Fruit fly (Drosophila melanogaster) whole organism, embryonic: ENCODE results near the gene CG42726.

Experiments used
- Asciz ChIP-seq: fragments of 200-800 bp; sonication (Bioruptor generic); optimal IDR thresholded peaks from 2 replicates; lab custom pipeline; 2017; ENCODE audit warnings: missing biosample characterization, mild to moderate bottlenecking, missing genetic modification characterization, missing genetic modification reagents
- Bdp1 ChIP-seq: fragments of 200-800 bp; sonication (Bioruptor generic); optimal IDR thresholded peaks from 3 replicates; lab custom pipeline; 2016; ENCODE audit warnings: missing biosample characterization, missing genetic modification characterization
- CG12155 ChIP-seq: fragments of 200-800 bp; sonication (Bioruptor generic); optimal IDR thresholded peaks from 3 replicates; lab custom pipeline; 2016; ENCODE audit warnings: missing biosample characterization, missing genetic modification characterization
- CG12391 ChIP-seq: fragments of 200-800 bp; sonication (Bioruptor generic); optimal IDR thresholded peaks from 3 replicates; lab custom pipeline; 2018; ENCODE audit warnings: missing biosample characterization, mild to moderate bottlenecking, missing genetic modification characterization, moderate library complexity
- CG12769 ChIP-seq: fragments of 200-800 bp; sonication (Bioruptor generic); optimal IDR thresholded peaks from 2 replicates; lab custom pipeline; 2019; ENCODE audit warnings: missing biosample characterization, mild to moderate bottlenecking, missing genetic modification characterization, moderate library complexity
- CG13424 ChIP-seq: fragments of 200-800 bp; sonication (Bioruptor generic); optimal IDR thresholded peaks from 2 replicates; lab custom pipeline; 2019; ENCODE audit warnings: missing biosample characterization, mild to moderate bottlenecking, missing genetic modification characterization, moderate library complexity
- CG13624 ChIP-seq: fragments of 200-800 bp; sonication (Bioruptor generic); optimal IDR thresholded peaks from 2 replicates; lab custom pipeline; 2016; ENCODE audit warnings: missing biosample characterization, missing genetic modification characterization
- CG14014 ChIP-seq: fragments of 200-800 bp; sonication (Bioruptor generic); IDR thresholded peaks from 2 replicates; pipeline ENCODE4 v1.3.6; 2022; ENCODE audit warnings: missing biosample characterization, missing genetic modification characterization
- CG15696 ChIP-seq: fragments of 200-800 bp; sonication (Bioruptor generic); optimal IDR thresholded peaks from 2 replicates; lab custom pipeline; 2019; ENCODE audit warnings: missing biosample characterization, mild to moderate bottlenecking, missing genetic modification characterization, moderate library complexity
- CG16815 ChIP-seq: fragments of 200-800 bp; sonication (Bioruptor generic); optimal IDR thresholded peaks from 3 replicates; lab custom pipeline; 2017; ENCODE audit warnings: missing biosample characterization, mild to moderate bottlenecking, missing genetic modification characterization
- CG17359 ChIP-seq: fragments of 200-800 bp; sonication (Bioruptor generic); optimal IDR thresholded peaks from 3 replicates; lab custom pipeline; 2018; ENCODE audit warnings: missing biosample characterization, mild to moderate bottlenecking, missing genetic modification characterization, moderate library complexity
- CG17612 ChIP-seq: fragments of 200-800 bp; sonication (Bioruptor generic); IDR thresholded peaks from 2 replicates; pipeline ENCODE4 v1.3.6; 2022; ENCODE audit warnings: missing biosample characterization, missing genetic modification characterization
- CG17829 ChIP-seq: fragments of 200-800 bp; optimal IDR thresholded peaks from 2 replicates; lab custom pipeline; 2019; ENCODE audit warnings: missing biosample characterization, mild to moderate bottlenecking, missing genetic modification characterization, moderate library complexity
- CG2678 ChIP-seq: fragments of 200-800 bp; sonication (Bioruptor generic); optimal IDR thresholded peaks from 3 replicates; lab custom pipeline; 2019; ENCODE audit warnings: missing biosample characterization, mild to moderate bottlenecking, missing genetic modification characterization, moderate library complexity
- CG3281 ChIP-seq: fragments of 200-800 bp; sonication (Bioruptor generic); optimal IDR thresholded peaks from 3 replicates; lab custom pipeline; 2017; ENCODE audit warnings: missing biosample characterization, mild to moderate bottlenecking, missing genetic modification characterization
- CG4424 ChIP-seq: fragments of 200-800 bp; sonication (Bioruptor generic); optimal IDR thresholded peaks from 3 replicates; lab custom pipeline; 2016; ENCODE audit warnings: missing biosample characterization, missing genetic modification characterization
- CG4617 ChIP-seq: fragments of 200-800 bp; sonication (Bioruptor generic); optimal IDR thresholded peaks from 3 replicates; lab custom pipeline; 2016; ENCODE audit warnings: missing biosample characterization, missing genetic modification characterization, borderline replicate concordance
- CG4730 ChIP-seq: fragments of 200-800 bp; sonication (Bioruptor generic); IDR thresholded peaks from 2 replicates; pipeline ENCODE4 v1.3.6; 2022; ENCODE audit warnings: missing biosample characterization, missing genetic modification characterization
- CG6175 ChIP-seq: fragments of 200-800 bp; sonication (Bioruptor generic); IDR thresholded peaks from 3 replicates; pipeline ENCODE4 v1.3.6; 2022; ENCODE audit warnings: missing biosample characterization, missing genetic modification characterization
- CG6854 ChIP-seq: fragments of 200-800 bp; sonication (Bioruptor generic); optimal IDR thresholded peaks from 3 replicates; lab custom pipeline; 2017; ENCODE audit warnings: missing biosample characterization, mild to moderate bottlenecking, missing genetic modification characterization
- CG7556 ChIP-seq: fragments of 200-800 bp; sonication (Bioruptor generic); optimal IDR thresholded peaks from 2 replicates; lab custom pipeline; 2017; ENCODE audit warnings: missing biosample characterization, mild to moderate bottlenecking, missing genetic modification characterization
- Dfd ChIP-seq, 2 experiments: fragments of >200 bp; optimal IDR thresholded peaks; 2 replicates each; lab custom pipeline; 2017; ENCODE audit warnings: missing biosample characterization in 2 of 2, missing genetic modification characterization in 2 of 2
- Dip3 ChIP-seq: fragments of 200-800 bp; sonication (Bioruptor generic); optimal IDR thresholded peaks from 3 replicates; lab custom pipeline; 2016; ENCODE audit warnings: missing biosample characterization, missing genetic modification characterization
- Dref ChIP-seq: fragments of 200-800 bp; sonication (Bioruptor generic); IDR thresholded peaks from 2 replicates; pipeline ENCODE4 v1.3.6; 2022; ENCODE audit warnings: missing biosample characterization, missing genetic modification characterization
- Drgx ChIP-seq: fragments of 200-800 bp; sonication (Bioruptor generic); IDR thresholded peaks from 2 replicates; pipeline ENCODE4 v1.3.6; 2022; ENCODE audit warnings: missing biosample characterization, missing genetic modification characterization
- Fer3 ChIP-seq: fragments of 200-800 bp; sonication (Bioruptor generic); optimal IDR thresholded peaks from 2 replicates; lab custom pipeline; 2018; ENCODE audit warnings: missing biosample characterization, mild to moderate bottlenecking, missing genetic modification characterization, moderate library complexity
- HmgZ ChIP-seq: fragments of 200-800 bp; sonication (Bioruptor generic); optimal IDR thresholded peaks from 2 replicates; lab custom pipeline; 2018; ENCODE audit warnings: missing biosample characterization, mild to moderate bottlenecking, missing genetic modification characterization
- Mrtf ChIP-seq: fragments of 200-800 bp; sonication (Bioruptor generic); IDR thresholded peaks from 3 replicates; pipeline ENCODE4 v1.3.6; 2022; ENCODE audit warnings: missing biosample characterization, missing genetic modification characterization
- Nf-YA ChIP-seq: fragments of 200-800 bp; sonication (Bioruptor generic); IDR thresholded peaks from 2 replicates; pipeline ENCODE4 v1.3.6; 2022; ENCODE audit warnings: missing biosample characterization, missing genetic modification characterization
- Oaz ChIP-seq: fragments of 200-800 bp; sonication (Bioruptor generic); IDR thresholded peaks from 2 replicates; pipeline ENCODE4 v1.3.6; 2022; ENCODE audit warnings: missing biosample characterization, missing genetic modification characterization
- Six4 ChIP-seq: fragments of 200-800 bp; sonication (Bioruptor generic); optimal IDR thresholded peaks from 2 replicates; lab custom pipeline; 2016; ENCODE audit warnings: missing biosample characterization, missing genetic modification characterization
- Ssrp ChIP-seq: fragments of 200-800 bp; sonication (Bioruptor generic); optimal IDR thresholded peaks from 2 replicates; lab custom pipeline; 2018; ENCODE audit warnings: missing biosample characterization, mild to moderate bottlenecking, missing genetic modification characterization, moderate library complexity
- YL-1 ChIP-seq: fragments of 200-800 bp; sonication (Bioruptor generic); optimal IDR thresholded peaks from 3 replicates; lab custom pipeline; 2017; ENCODE audit warnings: missing biosample characterization, mild to moderate bottlenecking, missing genetic modification characterization
- ara ChIP-seq: fragments of 200-800 bp; sonication (Bioruptor generic); IDR thresholded peaks from 2 replicates; pipeline ENCODE4 v1.3.6; 2022; ENCODE audit warnings: missing biosample characterization, missing genetic modification characterization
- caup ChIP-seq: fragments of 200-800 bp; sonication (Bioruptor generic); optimal IDR thresholded peaks from 3 replicates; lab custom pipeline; 2017; ENCODE audit warnings: missing biosample characterization, mild to moderate bottlenecking, missing genetic modification characterization, moderate library complexity; ENCODE audit not compliant: severe bottlenecking
- chn ChIP-seq: fragments of 200-800 bp; sonication (Bioruptor generic); optimal IDR thresholded peaks from 2 replicates; lab custom pipeline; 2016; ENCODE audit warnings: missing biosample characterization, missing genetic modification characterization
- crc ChIP-seq: fragments of 200-800 bp; sonication (Bioruptor generic); optimal IDR thresholded peaks from 2 replicates; lab custom pipeline; 2016; ENCODE audit warnings: missing biosample characterization, missing genetic modification characterization
- crp ChIP-seq, 2 experiments: fragments of 200-800 bp; sonication (Bioruptor generic); optimal IDR thresholded peaks; 2 replicates in 1 of 2; 3 replicates in 1 of 2; lab custom pipeline; 2017; ENCODE audit warnings: missing biosample characterization in 2 of 2, missing genetic modification characterization in 2 of 2, mild to moderate bottlenecking in 1 of 2, moderate library complexity in 1 of 2
- dati ChIP-seq: fragments of 200-800 bp; sonication (Bioruptor generic); IDR thresholded peaks from 2 replicates; pipeline ENCODE4 v1.3.6; 2022; ENCODE audit warnings: missing biosample characterization, missing genetic modification characterization
- hkb ChIP-seq, 2 experiments: fragments of 200-800 bp in 1 of 2; fragments of >200 bp in 1 of 2; sonication (Bioruptor generic) in 1 of 2; IDR thresholded peaks in 1 of 2; optimal IDR thresholded peaks in 1 of 2; 2 replicates each; pipeline versions ENCODE4 v1.3.6 to Lab custom; 2017 to 2022; ENCODE audit warnings: missing biosample characterization in 1 of 2, missing genetic modification characterization in 1 of 2
- kni ChIP-seq: fragments of 200-800 bp; sonication (Bioruptor generic); optimal IDR thresholded peaks from 3 replicates; lab custom pipeline; 2017; ENCODE audit warnings: mild to moderate bottlenecking, missing biosample characterization, missing genetic modification reagents, missing genetic modification characterization
- lmd ChIP-seq: fragments of 200-800 bp; sonication (Bioruptor generic); IDR thresholded peaks from 2 replicates; pipeline ENCODE4 v1.3.6; 2022; ENCODE audit warnings: missing biosample characterization, missing genetic modification characterization
- ranshi ChIP-seq: fragments of 200-800 bp; sonication (Bioruptor generic); IDR thresholded peaks from 2 replicates; pipeline ENCODE4 v1.3.6; 2022; ENCODE audit warnings: missing biosample characterization, missing genetic modification characterization
- slbo ChIP-seq: fragments of 200-800 bp; sonication (Bioruptor generic); IDR thresholded peaks from 2 replicates; pipeline ENCODE4 v1.3.6; 2022; ENCODE audit warnings: missing biosample characterization, missing genetic modification characterization
- sob ChIP-seq: fragments of 200-800 bp; sonication (Bioruptor generic); IDR thresholded peaks from 2 replicates; pipeline ENCODE4 v1.3.6; 2022; ENCODE audit warnings: missing biosample characterization, missing genetic modification characterization
- stwl ChIP-seq: fragments of 200-800 bp; sonication (Bioruptor generic); optimal IDR thresholded peaks from 3 replicates; lab custom pipeline; 2018; ENCODE audit warnings: missing biosample characterization, mild to moderate bottlenecking, missing genetic modification characterization, moderate library complexity
- unpg ChIP-seq: fragments of 200-800 bp; sonication (Bioruptor generic); optimal IDR thresholded peaks from 3 replicates; lab custom pipeline; 2018; ENCODE audit warnings: missing biosample characterization, mild to moderate bottlenecking, missing genetic modification characterization, moderate library complexity
- vfl ChIP-seq: fragments of 200-800 bp; sonication (Bioruptor generic); optimal IDR thresholded peaks from 2 replicates; lab custom pipeline; 2016; ENCODE audit warnings: missing biosample characterization, missing genetic modification characterization
- wdn ChIP-seq: fragments of 200-800 bp; sonication (Bioruptor generic); IDR thresholded peaks from 2 replicates; pipeline ENCODE4 v1.3.6; 2022; ENCODE audit warnings: missing biosample characterization, missing genetic modification characterization
- zfh2 ChIP-seq: fragments of 200-800 bp; sonication (Bioruptor generic); optimal IDR thresholded peaks from 2 replicates; lab custom pipeline; 2016; ENCODE audit warnings: missing biosample characterization, missing genetic modification characterization

CG42726 gene

DNA sequence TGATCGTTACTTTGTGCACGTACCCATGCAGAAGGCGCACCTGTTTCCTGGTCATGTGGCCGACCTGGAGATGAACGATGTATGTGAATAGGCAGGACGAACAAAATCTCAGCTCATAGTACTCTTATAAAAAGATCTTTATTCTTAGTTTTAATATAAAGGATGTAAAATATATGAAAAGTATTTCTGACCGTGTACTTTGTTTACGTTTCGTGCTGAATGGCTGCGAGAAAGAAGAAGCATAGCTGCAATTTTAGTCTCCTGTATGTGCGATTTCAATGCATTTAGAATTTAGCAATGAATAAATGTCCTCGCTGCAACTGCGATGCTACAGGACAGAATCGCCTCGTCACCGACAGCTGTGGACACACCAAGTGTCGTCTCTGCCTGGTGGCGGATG lies at the start of gene CG42726, which contains the start of gene CG42727 (continued):
- no peak for TF ChIP-seq Dfd (GFP tag; optimal IDR thresholded peaks at IDR 0.05; lab: Kevin White, UChicago)
- peak; percentile 30 for TF ChIP-seq caup (GFP tag; lab: Kevin White, UChicago)
- 0 out of 2 replicates have a peak, but pooled peaks have one; percentile 33 for TF ChIP-seq CG17612 (GFP tag; lab: Robert Waterston, UW)
- peak; percentile 2 for TF ChIP-seq CG7556 (GFP tag; lab: Kevin White, UChicago)
- peak; percentile 40 for TF ChIP-seq lmd (GFP tag; lab: Robert Waterston, UW)
- no peak for TF ChIP-seq ara (GFP tag; lab: Robert Waterston, UW)
- TF ChIP-seq Oaz: peak; percentile 11; the same call in 1 of the 2 replicates
- peak; percentile 6 for TF ChIP-seq Fer3 (tag; lab: Kevin White, UChicago)
- TF ChIP-seq Ssrp (tag; lab: Kevin White, UChicago): no peak
- peak; percentile 15 for TF ChIP-seq Bdp1
- TF ChIP-seq CG17829 (tag; lab: Kevin White, UChicago): peak; percentile 42
- TF ChIP-seq hkb (optimal IDR thresholded peaks at IDR 0.05; lab: Kevin White, UChicago): no peak
- 0 out of 2 replicates have a peak, but pooled peaks have one; percentile 40 for TF ChIP-seq hkb (GFP tag; IDR thresholded peaks at IDR 0.05; lab: Robert Waterston, UW)
- TF ChIP-seq stwl: peak; percentile 23
- no peak for TF ChIP-seq CG13624 (GFP tag; lab: Kevin White, UChicago)
- peak; percentile 16 for TF ChIP-seq vfl (GFP tag; lab: Kevin White, UChicago)
- TF ChIP-seq Dref (GFP tag; lab: Robert Waterston, UW): peak; percentile 41; the same call in 1 of the 2 replicates
- no peak for TF ChIP-seq CG16815
- peak; percentile 61 for TF ChIP-seq CG4617
- peak; percentile 21 for TF ChIP-seq YL-1
- peak; percentile 26 for TF ChIP-seq zfh2
- 0 out of 3 replicates have a peak, but pooled peaks have one; percentile 18 for TF ChIP-seq CG6175
- TF ChIP-seq chn (GFP tag; lab: Kevin White, UChicago): no peak
- TF ChIP-seq Asciz (GFP tag; lab: Kevin White, UChicago): no peak
- peak; percentile 23 for TF ChIP-seq HmgZ (tag; lab: Kevin White, UChicago)
- peak; percentile 39 for TF ChIP-seq CG3281
- no peak for TF ChIP-seq dati (GFP tag; lab: Robert Waterston, UW)
- peak; percentile 58; the same call in 1 of the 2 replicates for TF ChIP-seq slbo (GFP tag; lab: Robert Waterston, UW)
- peak; percentile 62; the same call in 1 of the 2 replicates for TF ChIP-seq Drgx (GFP tag; lab: Robert Waterston, UW)
- 0 out of 3 replicates have a peak, but pooled peaks have one; percentile 12 for TF ChIP-seq Mrtf (GFP tag; lab: Robert Waterston, UW)
- peak; percentile 50 for TF ChIP-seq unpg (GFP tag; lab: Kevin White, UChicago)
- 0 out of 2 replicates have a peak, but pooled peaks have one; percentile 42 for TF ChIP-seq sob (GFP tag; lab: Robert Waterston, UW)
- peak; percentile 36 for TF ChIP-seq kni
- TF ChIP-seq CG2678 (tag; lab: Kevin White, UChicago): peak; percentile 43
- TF ChIP-seq CG15696 (tag; lab: Kevin White, UChicago): peak; percentile 1
- TF ChIP-seq CG12391: peak; percentile 35
- TF ChIP-seq Nf-YA (GFP tag; lab: Robert Waterston, UW): no peak
- no peak for TF ChIP-seq Dip3 (GFP tag; lab: Kevin White, UChicago)
- TF ChIP-seq CG13424 (tag; lab: Kevin White, UChicago): peak; percentile 42
- no peak for TF ChIP-seq crc
- no peak for TF ChIP-seq CG12769 (tag; lab: Kevin White, UChicago)
- no peak for TF ChIP-seq wdn
- TF ChIP-seq ranshi (GFP tag; lab: Robert Waterston, UW): peak; percentile 41; the same call in 1 of the 2 replicates
- TF ChIP-seq CG12155: peak; percentile 20
- 0 out of 2 replicates have a peak, but pooled peaks have one; percentile 19 for TF ChIP-seq CG4730 (GFP tag; lab: Robert Waterston, UW)
- peak; percentile 28 for TF ChIP-seq CG17359 (tag; lab: Kevin White, UChicago)
- TF ChIP-seq Six4 (GFP tag; lab: Kevin White, UChicago): no peak
- peak in 1 of 2 experiments; percentile 62 for TF ChIP-seq crp (GFP tag; optimal IDR thresholded peaks at IDR 0.05; lab: Kevin White, UChicago)
- peak; percentile 26 for TF ChIP-seq CG4424 (GFP tag; lab: Kevin White, UChicago)
- no peak for TF ChIP-seq CG6854
- peak; percentile 62 for TF ChIP-seq CG14014 (GFP tag; lab: Robert Waterston, UW)
